Fruit fly (Drosophila melanogaster): ENCODE measurements around the gene Alp1.

Gene Alp1

dm6 chr3L:21433744-21434384 is 10.8 kb downstream of the Alp1 start (continued):
- TF ChIP-seq CG5245 (GFP tag; optimal IDR thresholded peaks at IDR 0.05) (no peak), eve (GFP tag; optimal IDR thresholded peaks at IDR 0.05) (no peak), Opbp (GFP tag; IDR thresholded peaks at IDR 0.05; ENCODE audit: partially characterized antibody) (0 out of 3 replicates have a peak, but pooled peaks have one; percentile 7), fd96Cb (tag; optimal IDR thresholded peaks at IDR 0.05) (no peak), Max (GFP tag; optimal IDR thresholded peaks at IDR 0.05) (peak; percentile 46), CG17829 (tag; optimal IDR thresholded peaks at IDR 0.05) (no peak), CG12659 (GFP tag; optimal IDR thresholded peaks at IDR 0.05) (no peak), CG17385 (GFP tag; optimal IDR thresholded peaks at IDR 0.05) (no peak), CG2199 (GFP tag; IDR thresholded peaks at IDR 0.05) (0 out of 3 replicates have a peak, but pooled peaks have one; percentile 25), CG18476 (GFP tag; optimal IDR thresholded peaks at IDR 0.05) (peak; percentile 48), sisA (GFP tag; IDR thresholded peaks at IDR 0.05) (no peak), CG8290 (GFP tag; optimal IDR thresholded peaks at IDR 0.05) (no peak), CG8290 (tag; optimal IDR thresholded peaks at IDR 0.05) (no peak), CG9932 (GFP tag; IDR thresholded peaks at IDR 0.05) (0 out of 2 replicates have a peak, but pooled peaks have one; percentile 35), rib (GFP tag; IDR thresholded peaks at IDR 0.05) (0 out of 2 replicates have a peak, but pooled peaks have one; percentile 31), Hmr (GFP tag; optimal IDR thresholded peaks at IDR 0.05) (no peak), Xbp1 (GFP tag; optimal IDR thresholded peaks at IDR 0.05) (peak; percentile 12), CG11723 (GFP tag; optimal IDR thresholded peaks at IDR 0.05) (no peak), Fer1 (GFP tag; optimal IDR thresholded peaks at IDR 0.05) (peak; percentile 13), CG17328 (GFP tag; IDR thresholded peaks at IDR 0.05) (no peak), cg (GFP tag; optimal IDR thresholded peaks at IDR 0.05) (peak; percentile 86), CHES-1-like (GFP tag; optimal IDR thresholded peaks at IDR 0.05) (peak; percentile 11), HmgZ (tag; optimal IDR thresholded peaks at IDR 0.05) (peak; percentile 5), stc (GFP tag; IDR thresholded peaks at IDR 0.05) (no peak), sob (GFP tag; IDR thresholded peaks at IDR 0.05) (0 out of 2 replicates have a peak, but pooled peaks have one; percentile 19), CG10147 (GFP tag; optimal IDR thresholded peaks at IDR 0.05) (no peak), CG12299 (tag; optimal IDR thresholded peaks at IDR 0.05) (no peak), kah (GFP tag; optimal IDR thresholded peaks at IDR 0.05) (peak; percentile 81), crol (GFP tag; IDR thresholded peaks at IDR 0.05) (peak; percentile 92), CG33557 (GFP tag; optimal IDR thresholded peaks at IDR 0.05) (no peak), CG6765 (GFP tag; optimal IDR thresholded peaks at IDR 0.05) (peak; percentile 38), fd64A (GFP tag; optimal IDR thresholded peaks at IDR 0.05) (no peak), HHEX (GFP tag; optimal IDR thresholded peaks at IDR 0.05) (no peak), MBD-R2 (GFP tag; IDR thresholded peaks at IDR 0.05) (peak; percentile 19; the same call in 1 of the 2 replicates), al (GFP tag; IDR thresholded peaks at IDR 0.05) (no peak), MESR4 (GFP tag; optimal IDR thresholded peaks at IDR 0.05) (peak; percentile 67), ftz-f1 (GFP tag; optimal IDR thresholded peaks at IDR 0.05) (peak; percentile 12), CG13123 (GFP tag; optimal IDR thresholded peaks at IDR 0.05) (no peak), bigmax (GFP tag; optimal IDR thresholded peaks at IDR 0.05) (peak; percentile 98), HLH3B (GFP tag; IDR thresholded peaks at IDR 0.05) (peak; percentile 8; the same call in 1 of the 2 replicates), lola (GFP tag; optimal IDR thresholded peaks at IDR 0.05) (no peak), dm (GFP tag; optimal IDR thresholded peaks at IDR 0.05) (peak; percentile 92), exex (tag; optimal IDR thresholded peaks at IDR 0.05) (no peak)

All from whole organism, embryonic.